Worm (Caenorhabditis elegans) whole organism, L1 larva: ENCODE measurements around the gene clec-126.

Source experiments
- aha-1 ChIP-seq: fragments of 150-350 bp; optimal IDR thresholded peaks from 2 replicates; lab custom pipeline; 2014; ENCODE audit warnings: missing biosample characterization, missing genetic modification characterization
- ceh-8 ChIP-seq: fragments of 200-800 bp; sonication (Bioruptor generic); optimal IDR thresholded peaks from 2 replicates; lab custom pipeline; 2018; ENCODE audit warnings: mild to moderate bottlenecking, missing genetic modification characterization, moderate library complexity, missing compliant biosample characterization
- egl-27 ChIP-seq, 2 experiments: fragments of 150-350 bp in 1 of 2; sonication (generic microtip); optimal IDR thresholded peaks; 3 replicates each; lab custom pipeline; 2017 to 2018; ENCODE audit warnings: missing biosample characterization in 2 of 2, missing genetic modification characterization in 2 of 2, missing genetic modification reagents in 2 of 2
- lin-39 ChIP-seq: fragments of 150-350 bp; optimal IDR thresholded peaks from 2 replicates; lab custom pipeline; 2014; ENCODE audit warnings: missing biosample characterization, missing genetic modification reagents, missing genetic modification characterization
- mdl-1 ChIP-seq, 2 experiments: fragments of 150-350 bp; optimal IDR thresholded peaks; 2 replicates each; lab custom pipeline; 2014 to 2017; ENCODE audit warnings: missing biosample characterization in 2 of 2, missing genetic modification characterization in 2 of 2, inconsistent platforms in 1 of 2
- mep-1 ChIP-seq: fragments of 150-350 bp; optimal IDR thresholded peaks from 2 replicates; lab custom pipeline; 2014; ENCODE audit warnings: missing biosample characterization, missing genetic modification characterization
- nhr-237 ChIP-seq: fragments of 150-350 bp; optimal IDR thresholded peaks from 2 replicates; lab custom pipeline; 2014; ENCODE audit warnings: missing biosample characterization, missing genetic modification characterization
- nhr-90 ChIP-seq: sonication (generic microtip); optimal IDR thresholded peaks from 2 replicates; lab custom pipeline; 2016; ENCODE audit warnings: mild to moderate bottlenecking, missing genetic modification characterization, missing compliant biosample characterization; ENCODE audit not compliant: poor library complexity
- pqm-1 ChIP-seq: sonication (generic microtip); optimal IDR thresholded peaks from 3 replicates; lab custom pipeline; 2017; ENCODE audit warnings: missing biosample characterization, missing genetic modification characterization
- skn-1 ChIP-seq: fragments of 150-350 bp; optimal IDR thresholded peaks from 2 replicates; lab custom pipeline; 2014; ENCODE audit warnings: missing biosample characterization, missing genetic modification characterization
- snpc-4 ChIP-seq: fragments of 150-350 bp; optimal IDR thresholded peaks from 2 replicates; lab custom pipeline; 2014; ENCODE audit warnings: missing biosample characterization, missing genetic modification characterization
- tbx-2 ChIP-seq: sonication (generic microtip); optimal IDR thresholded peaks from 2 replicates; lab custom pipeline; 2016; ENCODE audit warnings: missing genetic modification characterization, missing compliant biosample characterization
- unc-62 ChIP-seq: fragments of 150-350 bp; optimal IDR thresholded peaks from 2 replicates; lab custom pipeline; 2014; ENCODE audit warnings: missing biosample characterization, missing genetic modification reagents, missing genetic modification characterization

DNA sequence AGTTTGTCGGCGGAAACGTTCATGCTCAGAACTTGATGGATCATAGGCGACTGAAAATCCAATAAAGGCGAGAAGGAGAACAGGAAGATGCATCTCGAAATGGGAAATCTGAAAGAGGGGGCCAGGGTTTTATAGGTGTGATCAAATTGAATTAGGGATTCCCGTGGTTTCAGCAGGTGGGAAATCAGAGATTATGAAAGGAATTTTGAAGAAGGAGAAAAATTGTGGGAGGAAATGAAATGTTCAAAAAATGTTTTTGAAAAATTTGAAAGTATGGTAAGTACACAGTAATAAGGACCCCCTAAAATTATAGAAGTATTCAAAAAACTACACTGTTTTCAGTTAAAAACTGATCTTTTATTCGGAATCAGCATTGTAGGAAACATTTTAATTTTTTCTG, 48.7 kb upstream of the clec-126 start, which contains the start of gene Y49F6B.20:
- TF ChIP-seq snpc-4 (tag; lab: Kevin White, UChicago), result no peak
- TF ChIP-seq nhr-90, result no peak
- TF ChIP-seq mdl-1 (tag; optimal IDR thresholded peaks at IDR 0.05; lab: Kevin White, UChicago), result no peak
- TF ChIP-seq skn-1 (tag; lab: Kevin White, UChicago), result no peak
- TF ChIP-seq tbx-2, result no peak
- no peak for TF ChIP-seq unc-62
- TF ChIP-seq mep-1 (tag; lab: Kevin White, UChicago), result no peak
- no peak for TF ChIP-seq ceh-8 (GFP tag; lab: Kevin White, UChicago)
- TF ChIP-seq lin-39 (tag; lab: Kevin White, UChicago), result no peak
- no peak for TF ChIP-seq aha-1
- TF ChIP-seq egl-27 (tag; optimal IDR thresholded peaks at IDR 0.05; lab: Kevin White, UChicago), result no peak
- TF ChIP-seq nhr-237 (tag; lab: Kevin White, UChicago), result no peak
- no peak for TF ChIP-seq pqm-1
